Fruit fly (Drosophila melanogaster): Measurements from ENCODE around the gene Ir85a.

Ir85a gene

dm6 chr3R:8811323-8811936 lies 16.9 kb downstream of the Ir85a start (continued):
- TF ChIP-seq CG15479 (GFP tag; optimal IDR thresholded peaks at IDR 0.05) (peak; percentile 51), Drgx (GFP tag; IDR thresholded peaks at IDR 0.05) (peak; percentile 99), CG4820 (GFP tag; optimal IDR thresholded peaks at IDR 0.05) (peak; percentile 98), Atf3 (GFP tag; optimal IDR thresholded peaks at IDR 0.05) (peak; percentile 98), oc (tag; optimal IDR thresholded peaks at IDR 0.05) (peak; percentile 99), BtbVII (GFP tag; optimal IDR thresholded peaks at IDR 0.05) (peak; percentile 99), E2f1 (GFP tag; IDR thresholded peaks at IDR 0.05) (peak; percentile 98), CG14667 (GFP tag; IDR thresholded peaks at IDR 0.05) (peak; percentile 98), Scr (GFP tag; IDR thresholded peaks at IDR 0.05; ENCODE audit: partially characterized antibody) (no peak), CG12236 (GFP tag; optimal IDR thresholded peaks at IDR 0.05) (peak; percentile 98), CG8924 (tag; optimal IDR thresholded peaks at IDR 0.05) (peak; percentile 99), dysf (GFP tag; IDR thresholded peaks at IDR 0.05) (peak; percentile 99), Hey (tag; optimal IDR thresholded peaks at IDR 0.05) (peak; percentile 94), CG13894 (tag; optimal IDR thresholded peaks at IDR 0.05) (peak; percentile 99), tio (GFP tag; optimal IDR thresholded peaks at IDR 0.05) (peak; percentile 99), org-1 (GFP tag; optimal IDR thresholded peaks at IDR 0.05) (peak; percentile 98), nerfin-2 (GFP tag; IDR thresholded peaks at IDR 0.05; ENCODE audit: partially characterized antibody) (no peak; the same call in 1 of the 2 replicates), lab (GFP tag; optimal IDR thresholded peaks at IDR 0.05) (peak; percentile 100), CG9609 (GFP tag; optimal IDR thresholded peaks at IDR 0.05) (peak; percentile 98), CG1792 (GFP tag; optimal IDR thresholded peaks at IDR 0.05) (peak; percentile 98), amos (GFP tag; IDR thresholded peaks at IDR 0.05; ENCODE audit: partially characterized antibody) (no peak; the same call in 1 of the 2 replicates), fd96Cb (tag; optimal IDR thresholded peaks at IDR 0.05) (peak; percentile 99), ERR (GFP tag; optimal IDR thresholded peaks at IDR 0.05) (peak; percentile 98), CG17568 (GFP tag; optimal IDR thresholded peaks at IDR 0.05) (peak; percentile 98), bbx (GFP tag; IDR thresholded peaks at IDR 0.05; ENCODE audit: partially characterized antibody) (0 out of 2 replicates have a peak, but pooled peaks have one; percentile 42), Aef1 (GFP tag; IDR thresholded peaks at IDR 0.05) (peak; percentile 99), dati (GFP tag; IDR thresholded peaks at IDR 0.05) (peak; percentile 94), Taf1 (GFP tag; IDR thresholded peaks at IDR 0.05) (peak; percentile 98), CG10959 (GFP tag; IDR thresholded peaks at IDR 0.05) (peak; percentile 96), Xrp1 (GFP tag; IDR thresholded peaks at IDR 0.05) (peak; percentile 98), CG2120 (GFP tag; optimal IDR thresholded peaks at IDR 0.05) (peak; percentile 100), en (GFP tag; optimal IDR thresholded peaks at IDR 0.05) (peak; percentile 97), Dip3 (GFP tag; optimal IDR thresholded peaks at IDR 0.05) (peak; percentile 99), TFAM (GFP tag; optimal IDR thresholded peaks at IDR 0.05) (peak; percentile 93), fd3F (GFP tag; optimal IDR thresholded peaks at IDR 0.05) (peak; percentile 99), CG8388 (GFP tag; optimal IDR thresholded peaks at IDR 0.05) (peak; percentile 97), CG18011 (GFP tag; optimal IDR thresholded peaks at IDR 0.05) (peak; percentile 92), Abd-B (GFP tag; optimal IDR thresholded peaks at IDR 0.05) (peak; percentile 99), Rfx (GFP tag; IDR thresholded peaks at IDR 0.05) (peak; percentile 99), emc (GFP tag; optimal IDR thresholded peaks at IDR 0.05) (peak; percentile 96), CG9876 (GFP tag; optimal IDR thresholded peaks at IDR 0.05) (peak; percentile 95), salm (tag; optimal IDR thresholded peaks at IDR 0.05) (peak; percentile 98), CG12659 (GFP tag; optimal IDR thresholded peaks at IDR 0.05) (peak; percentile 99), tna (GFP tag; IDR thresholded peaks at IDR 0.05; ENCODE audit: partially characterized antibody) (no peak; the same call in 1 of the 2 replicates), Tbp (GFP tag; optimal IDR thresholded peaks at IDR 0.05) (no peak), CG30020 (tag; optimal IDR thresholded peaks at IDR 0.05) (peak; percentile 86), ems (GFP tag; optimal IDR thresholded peaks at IDR 0.05) (peak; percentile 99), Sry-δ (GFP tag; optimal IDR thresholded peaks at IDR 0.05) (peak; percentile 78), CG15601 (tag; optimal IDR thresholded peaks at IDR 0.05) (peak; percentile 97)

All from whole organism, embryonic.